Fruit fly (Drosophila melanogaster) whole organism, pupa: ENCODE results near the gene CG6891.

ENCODE experiments used
- CG8159 ChIP-seq: fragments of 200-800 bp; sonication (Bioruptor generic); optimal IDR thresholded peaks from 3 replicates; lab custom pipeline; 2018; ENCODE audit warnings: missing biosample characterization, mild to moderate bottlenecking, missing genetic modification characterization, moderate library complexity
- Pif1A ChIP-seq: fragments of 200-800 bp; sonication (Bioruptor generic); optimal IDR thresholded peaks from 3 replicates; lab custom pipeline; 2016; ENCODE audit warnings: missing biosample characterization, missing genetic modification characterization

dm6 chrX:18797567-18797966, 22.5 kb downstream of the CG6891 start, which contains the start of gene bnb:
- TF ChIP-seq Pif1A (GFP tag; lab: Kevin White, UChicago) (no peak), CG8159 (no peak)
